ENCODE assay signal across 5 fruit fly cellular contexts in the genomic region with DNA sequence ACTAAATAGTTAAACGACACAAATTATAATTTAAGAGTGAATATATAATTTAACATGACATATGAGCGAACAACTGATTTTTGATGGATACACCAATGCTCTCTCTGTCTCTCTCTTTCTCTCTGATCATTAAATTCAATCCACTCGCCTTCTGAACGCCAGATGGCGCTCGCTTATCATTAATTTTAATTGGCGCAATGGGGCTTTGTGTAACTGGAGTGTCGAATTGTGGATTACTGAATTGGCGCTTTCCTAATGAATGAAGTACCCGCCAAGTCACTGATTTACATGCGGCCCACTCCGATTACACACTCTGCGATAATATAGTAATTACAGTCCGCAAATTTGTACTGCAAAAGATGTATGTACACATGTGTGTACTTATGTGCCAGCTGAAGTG.
TF ChIP-seq lines count a peak whose summit lies in the region.

No protein-coding gene starts in this region.

- TF ChIP-seq CTCF in S2 (optimal IDR thresholded peaks at IDR 0.05; lab: Kevin White, UChicago) = peak; percentile 75 to 77
- peak; percentile 88 for TF ChIP-seq CTCF in whole organism, embryonic (GFP tag; optimal IDR thresholded peaks at IDR 0.05; lab: Kevin White, UChicago)

TF ChIP-seq in Kc167, 6 proteins besides CTCF, POLR2A, EP300 and RAD21:
- TF ChIP-seq ttk (optimal IDR thresholded peaks at IDR 0.05; lab: Kevin White, UChicago) (no peak), h (optimal IDR thresholded peaks at IDR 0.05; lab: Kevin White, UChicago) (peak; percentile 86), Sin3A (optimal IDR thresholded peaks at IDR 0.05; lab: Kevin White, UChicago) (no peak)
TF ChIP-seq in Kc167: peak in this region for 1.

TF ChIP-seq in whole organism, adult, 20 proteins besides CTCF, POLR2A, EP300 and RAD21:
- TF ChIP-seq pad (GFP tag; optimal IDR thresholded peaks at IDR 0.05; lab: Kevin White, UChicago) = no peak
- TF ChIP-seq bab1 (GFP tag; optimal IDR thresholded peaks at IDR 0.05; lab: Kevin White, UChicago) = peak; percentile 79
- TF ChIP-seq tj (GFP tag; optimal IDR thresholded peaks at IDR 0.05; lab: Kevin White, UChicago) = peak; percentile 74

TF ChIP-seq in whole organism, embryonic, 481 proteins besides CTCF, POLR2A, EP300 and RAD21:
- TF ChIP-seq CG10979 (tag; optimal IDR thresholded peaks at IDR 0.05; lab: Kevin White, UChicago) = peak; percentile 19
- peak; percentile 1 for TF ChIP-seq Abd-B (GFP tag; optimal IDR thresholded peaks at IDR 0.05; lab: Kevin White, UChicago)
- TF ChIP-seq CG12659 (GFP tag; optimal IDR thresholded peaks at IDR 0.05; lab: Kevin White, UChicago) = no peak
- peak; percentile 16 for TF ChIP-seq stwl (tag; optimal IDR thresholded peaks at IDR 0.05; lab: Kevin White, UChicago)
- TF ChIP-seq Trl (optimal IDR thresholded peaks at IDR 0.05; lab: Kevin White, UChicago) = peak; percentile 2 to 8
- no peak for TF ChIP-seq Trl (GFP tag; optimal IDR thresholded peaks at IDR 0.05; lab: Kevin White, UChicago)
- no peak for TF ChIP-seq da (GFP tag; optimal IDR thresholded peaks at IDR 0.05; lab: Kevin White, UChicago)
- peak; percentile 89 for TF ChIP-seq CG14965 (GFP tag; optimal IDR thresholded peaks at IDR 0.05; lab: Kevin White, UChicago; ENCODE audit: borderline replicate concordance)
- peak; percentile 3 for TF ChIP-seq zen (tag; optimal IDR thresholded peaks at IDR 0.05; lab: Kevin White, UChicago)

TF ChIP-seq in whole organism, prepupa, 60 proteins besides CTCF, POLR2A, EP300 and RAD21:
- no peak for TF ChIP-seq pdm3 (GFP tag; optimal IDR thresholded peaks at IDR 0.05; lab: Kevin White, UChicago)
- peak; percentile 41 for TF ChIP-seq Eip78C (GFP tag; lab: Kevin White, UChicago)
